Worm (Caenorhabditis elegans) whole organism, late embryonic: Measurements from ENCODE around the gene C17H12.10.

Experiments used
- F13H6.1 ChIP-seq: sonication (generic microtip); optimal IDR thresholded peaks from 2 replicates; lab custom pipeline; 2016; ENCODE audit warnings: missing genetic modification characterization, missing compliant biosample characterization
- K02D7.2 ChIP-seq: sonication (generic microtip); optimal IDR thresholded peaks from 2 replicates; lab custom pipeline; 2017; ENCODE audit warnings: mild to moderate bottlenecking, missing genetic modification characterization, missing compliant biosample characterization
- K09A11.1 ChIP-seq: sonication (generic microtip); optimal IDR thresholded peaks from 2 replicates; lab custom pipeline; 2017; ENCODE audit warnings: antibody characterized with exemption, mild to moderate bottlenecking, missing genetic modification characterization, missing compliant biosample characterization; ENCODE audit not compliant: insufficient read depth
- T23F11.4 ChIP-seq: fragments of 200-800 bp; sonication (Bioruptor generic); optimal IDR thresholded peaks from 2 replicates; lab custom pipeline; 2018; ENCODE audit warnings: mild to moderate bottlenecking, missing genetic modification characterization, missing compliant biosample characterization
- Y22D7AL.16 ChIP-seq: sonication (generic microtip); optimal IDR thresholded peaks from 2 replicates; lab custom pipeline; 2016; ENCODE audit warnings: missing genetic modification characterization, missing compliant biosample characterization
- ahr-1 ChIP-seq: sonication (generic microtip); optimal IDR thresholded peaks from 2 replicates; lab custom pipeline; 2016; ENCODE audit warnings: missing genetic modification characterization, missing compliant biosample characterization
- ama-1 ChIP-seq: fragments of 150-350 bp; optimal IDR thresholded peaks from 2 replicates; lab custom pipeline; 2014
- ceh-2 ChIP-seq: sonication (generic microtip); optimal IDR thresholded peaks from 2 replicates; lab custom pipeline; 2016; ENCODE audit warnings: missing genotype, missing genetic modification characterization, missing compliant biosample characterization
- ceh-22 ChIP-seq: sonication (generic microtip); optimal IDR thresholded peaks from 2 replicates; lab custom pipeline; 2017; ENCODE audit warnings: missing biosample characterization, missing genetic modification characterization
- ceh-24 ChIP-seq: sonication (generic microtip); optimal IDR thresholded peaks from 2 replicates; lab custom pipeline; 2016; ENCODE audit warnings: mild to moderate bottlenecking, missing genetic modification characterization, missing compliant biosample characterization
- ceh-30 ChIP-seq: fragments of 150-350 bp; optimal IDR thresholded peaks from 2 replicates; lab custom pipeline; 2014; ENCODE audit warnings: missing biosample characterization, missing genetic modification characterization
- ceh-31 ChIP-seq: sonication (generic microtip); optimal IDR thresholded peaks from 2 replicates; lab custom pipeline; 2016; ENCODE audit warnings: missing genetic modification characterization, missing compliant biosample characterization
- ceh-48 ChIP-seq: sonication (generic microtip); optimal IDR thresholded peaks from 2 replicates; lab custom pipeline; 2016; ENCODE audit warnings: missing genetic modification characterization, inconsistent platforms, missing compliant biosample characterization
- ceh-6 ChIP-seq: fragments of 200-800 bp; sonication (Bioruptor generic); optimal IDR thresholded peaks from 2 replicates; lab custom pipeline; 2018; ENCODE audit warnings: mild to moderate bottlenecking, missing genetic modification characterization, missing compliant biosample characterization
- ceh-9 ChIP-seq: sonication (generic microtip); optimal IDR thresholded peaks from 2 replicates; lab custom pipeline; 2016; ENCODE audit warnings: mild to moderate bottlenecking, missing genetic modification characterization, inconsistent platforms, missing compliant biosample characterization
- che-1 ChIP-seq: sonication (generic microtip); optimal IDR thresholded peaks from 2 replicates; lab custom pipeline; 2016; ENCODE audit warnings: mild to moderate bottlenecking, missing genetic modification characterization, missing compliant biosample characterization
- dmd-4 ChIP-seq: sonication (generic microtip); optimal IDR thresholded peaks from 2 replicates; lab custom pipeline; 2016; ENCODE audit warnings: borderline replicate concordance, missing genetic modification characterization, missing compliant biosample characterization
- elt-2 ChIP-seq: sonication (generic microtip); optimal IDR thresholded peaks from 2 replicates; lab custom pipeline; 2016; ENCODE audit warnings: missing genetic modification reagents, missing genetic modification characterization, missing compliant biosample characterization
- elt-4 ChIP-seq: sonication (generic microtip); optimal IDR thresholded peaks from 2 replicates; lab custom pipeline; 2016; ENCODE audit warnings: missing genetic modification characterization, missing compliant biosample characterization
- eyg-1 ChIP-seq: sonication (generic microtip); optimal IDR thresholded peaks from 2 replicates; lab custom pipeline; 2016; ENCODE audit warnings: missing genotype, missing genetic modification characterization, missing compliant biosample characterization
- fax-1 ChIP-seq: sonication (generic microtip); optimal IDR thresholded peaks from 2 replicates; lab custom pipeline; 2016; ENCODE audit warnings: missing genotype, missing genetic modification characterization, missing compliant biosample characterization
- fkh-6 ChIP-seq: sonication (generic microtip); optimal IDR thresholded peaks from 2 replicates; lab custom pipeline; 2016; ENCODE audit warnings: missing genetic modification characterization, missing compliant biosample characterization
- gmeb-2 ChIP-seq: sonication (generic microtip); optimal IDR thresholded peaks from 2 replicates; lab custom pipeline; 2016; ENCODE audit warnings: missing genetic modification characterization, inconsistent platforms, missing compliant biosample characterization
- hlh-15 ChIP-seq: sonication (generic microtip); optimal IDR thresholded peaks from 2 replicates; lab custom pipeline; 2016; ENCODE audit warnings: missing genetic modification characterization, missing compliant biosample characterization
- lin-11 ChIP-seq: fragments of 200-800 bp; sonication (Bioruptor generic); optimal IDR thresholded peaks from 2 replicates; lab custom pipeline; 2018; ENCODE audit warnings: mild to moderate bottlenecking, missing genetic modification characterization, missing compliant biosample characterization
- madf-2 ChIP-seq: sonication (generic microtip); optimal IDR thresholded peaks from 2 replicates; lab custom pipeline; 2017; ENCODE audit warnings: missing genetic modification characterization, missing compliant biosample characterization
- nfya-1 ChIP-seq: sonication (generic microtip); optimal IDR thresholded peaks from 2 replicates; lab custom pipeline; 2017; ENCODE audit warnings: missing genetic modification characterization, mild to moderate bottlenecking, missing compliant biosample characterization, antibody characterized with exemption, moderate library complexity
- nhr-11 ChIP-seq: fragments of 150-350 bp; optimal IDR thresholded peaks from 2 replicates; lab custom pipeline; 2014; ENCODE audit warnings: missing biosample characterization, missing genetic modification characterization
- nhr-232 ChIP-seq: sonication (generic microtip); optimal IDR thresholded peaks from 2 replicates; lab custom pipeline; 2016; ENCODE audit warnings: missing genetic modification characterization, missing compliant biosample characterization
- odd-2 ChIP-seq: sonication (generic microtip); optimal IDR thresholded peaks from 2 replicates; lab custom pipeline; 2017; ENCODE audit warnings: antibody characterized with exemption, mild to moderate bottlenecking, missing genetic modification characterization, missing compliant biosample characterization
- pax-1 ChIP-seq: fragments of 150-350 bp; optimal IDR thresholded peaks from 2 replicates; lab custom pipeline; 2014; ENCODE audit warnings: missing biosample characterization, missing genetic modification characterization
- pha-4 ChIP-seq: fragments of 150-350 bp; optimal IDR thresholded peaks from 2 replicates; lab custom pipeline; 2018; ENCODE audit warnings: missing biosample characterization, missing genetic modification reagents, missing genetic modification characterization
- pqm-1 ChIP-seq: sonication (generic microtip); optimal IDR thresholded peaks from 2 replicates; lab custom pipeline; 2016; ENCODE audit warnings: missing genetic modification characterization, missing compliant biosample characterization
- pros-1 ChIP-seq: fragments of 150-350 bp; optimal IDR thresholded peaks from 2 replicates; lab custom pipeline; 2014; ENCODE audit warnings: missing biosample characterization, missing genetic modification reagents, missing genetic modification characterization
- ref-2 ChIP-seq: sonication (generic microtip); optimal IDR thresholded peaks from 2 replicates; lab custom pipeline; 2016; ENCODE audit warnings: missing genetic modification characterization, missing compliant biosample characterization
- rnt-1 ChIP-seq: sonication (generic microtip); optimal IDR thresholded peaks from 2 replicates; lab custom pipeline; 2016; ENCODE audit warnings: missing genetic modification characterization, missing compliant biosample characterization
- sdc-2 ChIP-seq: sonication (generic microtip); optimal IDR thresholded peaks from 2 replicates; lab custom pipeline; 2016; ENCODE audit warnings: missing genotype, missing genetic modification characterization, missing compliant biosample characterization
- sox-2 ChIP-seq: fragments of 200-800 bp; sonication (Bioruptor generic); IDR thresholded peaks from 2 replicates; pipeline ENCODE4 v1.3.6; 2022; ENCODE audit warnings: missing genetic modification reagents, missing genetic modification characterization, missing compliant biosample characterization
- ttx-3 ChIP-seq: sonication (generic microtip); optimal IDR thresholded peaks from 2 replicates; lab custom pipeline; 2016; ENCODE audit warnings: missing genetic modification reagents, missing genetic modification characterization, missing compliant biosample characterization
- unc-3 ChIP-seq, 2 experiments: fragments of 200-800 bp in 1 of 2; sonication (Bioruptor generic) in 1 of 2; sonication (generic microtip) in 1 of 2; conservative IDR thresholded peaks in 1 of 2; optimal IDR thresholded peaks in 1 of 2; 2 replicates each; pipeline versions ENCODE4 v1.3.6 to Lab custom; 2016 to 2022; ENCODE audit warnings: missing compliant biosample characterization in 2 of 2, missing genetic modification characterization in 2 of 2, missing genetic modification reagents in 1 of 2
- zip-5 ChIP-seq: sonication (generic microtip); optimal IDR thresholded peaks from 2 replicates; lab custom pipeline; 2016; ENCODE audit warnings: missing genetic modification characterization, missing compliant biosample characterization
- ztf-16 ChIP-seq: sonication (generic microtip); optimal IDR thresholded peaks from 2 replicates; lab custom pipeline; 2017; ENCODE audit warnings: missing genetic modification characterization, missing compliant biosample characterization

The C17H12.10 gene

ce11 chrIV:6793310-6793966 lies 13.2 kb upstream of the C17H12.10 start:
- TF ChIP-seq rnt-1 (no peak), K09A11.1 (tag; lab: Kevin White, UChicago) (no peak), odd-2 (tag; lab: Kevin White, UChicago) (no peak), fkh-6 (no peak), sox-2 (GFP tag; lab: Robert Waterston, UW) (no peak), pha-4 (no peak), ceh-24 (tag; lab: Kevin White, UChicago) (no peak), elt-2 (no peak), lin-11 (no peak), hlh-15 (tag; lab: Kevin White, UChicago) (no peak), nhr-232 (tag; lab: Kevin White, UChicago) (no peak), fax-1 (tag; lab: Kevin White, UChicago) (no peak), ttx-3 (tag; lab: Kevin White, UChicago) (no peak), K02D7.2 (tag; lab: Kevin White, UChicago) (no peak)

- TF ChIP-seq elt-2: no peak
- no peak for TF ChIP-seq ceh-6
- TF ChIP-seq fkh-6: no peak
- no peak for TF ChIP-seq ceh-9
- no peak for TF ChIP-seq lin-11
- no peak for TF ChIP-seq ceh-22
- TF ChIP-seq ztf-16 (tag; lab: Kevin White, UChicago): no peak
- TF ChIP-seq ref-2: no peak
- no peak for TF ChIP-seq hlh-15 (tag; lab: Kevin White, UChicago)
- TF ChIP-seq dmd-4 (tag; lab: Kevin White, UChicago): no peak
- TF ChIP-seq pros-1: no peak
- no peak for TF ChIP-seq ama-1 (lab: Kevin White, UChicago)
- TF ChIP-seq fax-1 (tag; lab: Kevin White, UChicago): no peak
- TF ChIP-seq K09A11.1 (tag; lab: Kevin White, UChicago): no peak
- no peak for TF ChIP-seq ttx-3 (tag; lab: Kevin White, UChicago)
- TF ChIP-seq, all 69 proteins: peak for 0
Observed at ce11 chrIV:6795529-6795928, 11.1 kb upstream of the C17H12.10 start, which contains the start of the genes C17H12.3 and C17H12.12. Gene C17H12.3 (minus strand): TSS chrIV:6795629. Gene C17H12.12 (plus strand): TSS chrIV:6795924.

ce11 chrIV:6802132-6802531 lies 4.5 kb upstream of the C17H12.10 start, which contains the start of the genes cest-4 and C17H12.11:
Gene cest-4 (minus strand): TSS chrIV:6802337.
Gene C17H12.11 (plus strand): TSS chrIV:6802387.
- no peak for TF ChIP-seq fax-1 (tag; lab: Kevin White, UChicago)
- no peak for TF ChIP-seq sdc-2
- TF ChIP-seq ceh-24 (tag; lab: Kevin White, UChicago): no peak
- TF ChIP-seq F13H6.1 (tag; lab: Kevin White, UChicago): no peak
- TF ChIP-seq unc-3 (GFP tag; conservative IDR thresholded peaks at IDR 0.05; lab: Robert Waterston, UW): no peak
- TF ChIP-seq unc-3 (tag; optimal IDR thresholded peaks at IDR 0.05; lab: Kevin White, UChicago): no peak
- no peak for TF ChIP-seq ceh-6
- no peak for TF ChIP-seq che-1 (tag; lab: Kevin White, UChicago)
- no peak for TF ChIP-seq nhr-11
- no peak for TF ChIP-seq ahr-1 (tag; lab: Kevin White, UChicago)
- TF ChIP-seq ceh-30 (tag; lab: Kevin White, UChicago): no peak
- TF ChIP-seq ztf-16 (tag; lab: Kevin White, UChicago): no peak
- no peak for TF ChIP-seq ceh-2
- no peak for TF ChIP-seq eyg-1 (tag; lab: Kevin White, UChicago)
- TF ChIP-seq Y22D7AL.16 (tag; lab: Kevin White, UChicago): no peak
- TF ChIP-seq, all 69 proteins: peak for 0

ce11 chrIV:6803294-6803693 lies 3.3 kb upstream of the C17H12.10 start:
- no peak for TF ChIP-seq eyg-1 (tag; lab: Kevin White, UChicago)
- TF ChIP-seq hlh-15 (tag; lab: Kevin White, UChicago): no peak
- TF ChIP-seq ceh-48: no peak
- TF ChIP-seq elt-4 (tag; lab: Kevin White, UChicago): no peak
- TF ChIP-seq pqm-1 (tag; lab: Kevin White, UChicago): no peak
- TF ChIP-seq ceh-31 (tag; lab: Kevin White, UChicago): no peak
- no peak for TF ChIP-seq ceh-22
- TF ChIP-seq pha-4: no peak
- no peak for TF ChIP-seq gmeb-2 (tag; lab: Kevin White, UChicago)
- TF ChIP-seq nfya-1 (tag; lab: Kevin White, UChicago): no peak
- TF ChIP-seq zip-5 (tag; lab: Kevin White, UChicago): no peak
- no peak for TF ChIP-seq sdc-2
- TF ChIP-seq rnt-1: no peak
- no peak for TF ChIP-seq pax-1 (tag; lab: Kevin White, UChicago)
- TF ChIP-seq madf-2: no peak
- TF ChIP-seq lin-11: no peak
- TF ChIP-seq unc-3 (GFP tag; conservative IDR thresholded peaks at IDR 0.05; lab: Robert Waterston, UW): no peak
- TF ChIP-seq unc-3 (tag; optimal IDR thresholded peaks at IDR 0.05; lab: Kevin White, UChicago): no peak
- no peak for TF ChIP-seq T23F11.4
